Worm (Caenorhabditis elegans) whole organism, L2 larva: Measurements from ENCODE around the gene F20G2.1.

Experiments
- R02D3.7 ChIP-seq: fragments of 150-350 bp; optimal IDR thresholded peaks from 2 replicates; lab custom pipeline; 2014; ENCODE audit warnings: missing biosample characterization, missing genetic modification characterization
- dmd-4 ChIP-seq: sonication (generic microtip); optimal IDR thresholded peaks from 2 replicates; lab custom pipeline; 2017; ENCODE audit warnings: missing biosample characterization, missing genetic modification characterization
- elt-3 ChIP-seq: sonication (generic microtip); optimal IDR thresholded peaks from 2 replicates; lab custom pipeline; 2017; ENCODE audit warnings: missing biosample characterization, missing genetic modification characterization
- lin-13 ChIP-seq: fragments of 150-350 bp; optimal IDR thresholded peaks from 2 replicates; lab custom pipeline; 2014; ENCODE audit warnings: missing biosample characterization, missing genetic modification reagents, missing genetic modification characterization
- lin-39 ChIP-seq: fragments of 150-350 bp; optimal IDR thresholded peaks from 2 replicates; lab custom pipeline; 2014; ENCODE audit warnings: missing biosample characterization, missing genetic modification reagents, missing genetic modification characterization
- nhr-129 ChIP-seq: fragments of 150-350 bp; optimal IDR thresholded peaks from 2 replicates; lab custom pipeline; 2014; ENCODE audit warnings: missing biosample characterization, missing genetic modification characterization
- nhr-237 ChIP-seq: fragments of 150-350 bp; optimal IDR thresholded peaks from 2 replicates; lab custom pipeline; 2014; ENCODE audit warnings: missing biosample characterization, missing genetic modification characterization
- snpc-4 ChIP-seq: fragments of 150-350 bp; optimal IDR thresholded peaks from 2 replicates; lab custom pipeline; 2014; ENCODE audit warnings: missing biosample characterization, missing genetic modification characterization
- ztf-4 ChIP-seq: fragments of 150-350 bp; optimal IDR thresholded peaks from 2 replicates; lab custom pipeline; 2014; ENCODE audit warnings: missing biosample characterization, missing genetic modification characterization

ce11 chrV:13757349-13757748 lies 4.0 kb upstream of the F20G2.1 start:
- TF ChIP-seq R02D3.7 (tag; lab: Kevin White, UChicago) (no peak), lin-13 (peak; percentile 25), nhr-129 (no peak), elt-3 (tag; lab: Kevin White, UChicago) (no peak), snpc-4 (tag; lab: Kevin White, UChicago) (peak; percentile 1), nhr-237 (no peak), lin-39 (no peak), dmd-4 (no peak), ztf-4 (tag; lab: Kevin White, UChicago) (no peak)
